Worm (Caenorhabditis elegans) whole organism, midembryonic: ENCODE results near the gene C25D7.10.

ENCODE experiments used
- T22C8.4 ChIP-seq: fragments of 200-800 bp; sonication (Bioruptor generic); IDR thresholded peaks from 2 replicates; pipeline ENCODE4 v1.3.6; 2022; ENCODE audit warnings: missing genetic modification characterization, missing compliant biosample characterization
- flt-1 ChIP-seq: fragments of 200-800 bp; sonication (Bioruptor generic); IDR thresholded peaks from 2 replicates; pipeline ENCODE4 v1.3.6; 2022; ENCODE audit warnings: missing genetic modification characterization, missing compliant biosample characterization
- klf-2 ChIP-seq: fragments of 200-800 bp; sonication (Bioruptor generic); conservative IDR thresholded peaks from 2 replicates; pipeline ENCODE4 v1.3.6; 2022; ENCODE audit warnings: missing genetic modification reagents, missing genetic modification characterization, missing compliant biosample characterization
- med-1 ChIP-seq: sonication (generic microtip); optimal IDR thresholded peaks from 2 replicates; lab custom pipeline; 2017; ENCODE audit warnings: missing genetic modification characterization, mild to moderate bottlenecking, missing compliant biosample characterization, antibody characterized with exemption, missing genetic modification reagents; ENCODE audit not compliant: insufficient read depth
- tab-1 ChIP-seq: fragments of 200-800 bp; sonication (Bioruptor generic); IDR thresholded peaks from 2 replicates; pipeline ENCODE4 v1.3.6; 2022; ENCODE audit warnings: missing genetic modification characterization, missing compliant biosample characterization
- ztf-23 ChIP-seq: fragments of 200-800 bp; sonication (Bioruptor generic); IDR thresholded peaks from 2 replicates; pipeline ENCODE4 v1.3.6; 2022; ENCODE audit warnings: missing genetic modification reagents, missing genetic modification characterization, missing compliant biosample characterization
- ztf-29 ChIP-seq: fragments of 200-800 bp; sonication (Bioruptor generic); IDR thresholded peaks from 2 replicates; pipeline ENCODE4 v1.3.6; 2022; ENCODE audit warnings: missing genetic modification reagents, missing genetic modification characterization, missing compliant biosample characterization

DNA sequence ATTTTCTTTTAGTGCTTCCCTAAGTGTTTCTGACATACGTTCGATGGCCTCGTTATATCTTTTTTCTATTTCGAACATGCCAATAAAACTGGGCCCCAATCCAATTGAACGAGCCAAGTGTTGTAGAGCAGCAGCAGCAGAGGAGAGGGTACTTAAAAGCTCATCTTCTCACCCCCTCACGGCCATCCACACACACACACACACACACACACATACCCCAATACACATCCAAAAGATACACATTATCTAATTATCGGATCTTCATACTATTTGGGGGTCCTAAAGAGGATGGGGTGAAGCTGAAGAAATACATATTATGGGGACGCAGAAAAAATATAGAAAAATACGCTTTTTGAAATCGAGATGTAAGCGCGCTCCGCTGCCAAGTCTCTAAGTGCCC, 5.5 kb downstream of the C25D7.10 start:
- TF ChIP-seq flt-1 (GFP tag; lab: Robert Waterston, UW) (0 out of 2 replicates have a peak, but pooled peaks have one; percentile 37), T22C8.4 (GFP tag; lab: Robert Waterston, UW) (no peak), ztf-23 (GFP tag; lab: Robert Waterston, UW) (peak; percentile 53; the same call in 1 of the 2 replicates), klf-2 (GFP tag; lab: Robert Waterston, UW) (no peak), tab-1 (GFP tag; lab: Robert Waterston, UW) (no peak), med-1 (no peak), ztf-29 (no peak)
